Worm (Caenorhabditis elegans) whole organism, midembryonic: ENCODE measurements around the gene egl-4.

ENCODE experiments used
- cog-1 ChIP-seq: sonication (generic microtip); optimal IDR thresholded peaks from 2 replicates; lab custom pipeline; 2016; ENCODE audit warnings: missing genetic modification characterization, missing compliant biosample characterization
- ref-1 ChIP-seq: fragments of 200-800 bp; sonication (Bioruptor generic); conservative IDR thresholded peaks from 2 replicates; pipeline ENCODE4 v1.3.6; 2022; ENCODE audit warnings: missing genetic modification reagents, missing genetic modification characterization, missing compliant biosample characterization
- tab-1 ChIP-seq: fragments of 200-800 bp; sonication (Bioruptor generic); IDR thresholded peaks from 2 replicates; pipeline ENCODE4 v1.3.6; 2022; ENCODE audit warnings: missing genetic modification characterization, missing compliant biosample characterization
- ztf-23 ChIP-seq: fragments of 200-800 bp; sonication (Bioruptor generic); IDR thresholded peaks from 2 replicates; pipeline ENCODE4 v1.3.6; 2022; ENCODE audit warnings: missing genetic modification reagents, missing genetic modification characterization, missing compliant biosample characterization

DNA sequence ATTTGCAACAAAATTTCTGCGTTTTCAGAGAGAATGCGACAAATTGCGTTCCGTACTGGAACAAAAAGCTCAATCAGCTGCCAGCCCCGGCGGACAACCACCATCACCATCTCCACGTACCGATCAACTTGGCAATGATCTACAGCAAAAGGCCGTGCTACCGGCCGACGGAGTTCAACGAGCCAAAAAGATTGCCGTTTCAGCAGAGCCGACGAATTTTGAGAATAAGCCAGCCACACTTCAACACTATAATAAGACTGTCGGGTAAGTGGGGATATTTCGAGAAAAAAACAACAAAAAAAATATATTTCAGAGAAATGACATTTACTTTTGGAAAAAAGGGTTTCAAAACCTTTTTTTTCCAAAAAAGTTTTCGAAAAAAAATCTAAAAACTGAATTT, 14.8 kb downstream of the egl-4 start:
- TF ChIP-seq cog-1 (no peak), tab-1 (GFP tag; lab: Robert Waterston, UW) (no peak), ztf-23 (GFP tag; lab: Robert Waterston, UW) (no peak), ref-1 (no peak)
